Fruit fly (Drosophila melanogaster) whole organism: ENCODE results near the gene CG6610.

Source experiments
- CG8478 ChIP-seq: fragments of >200 bp; optimal IDR thresholded peaks from 2 replicates; lab custom pipeline; 2018; ENCODE audit warnings: inconsistent platforms
- Dll ChIP-seq: fragments of >200 bp; optimal IDR thresholded peaks from 2 replicates; lab custom pipeline; 2017
- pan ChIP-seq: fragments of >200 bp; optimal IDR thresholded peaks from 2 replicates; lab custom pipeline; 2017
- psq ChIP-seq: fragments of >200 bp; optimal IDR thresholded peaks from 2 replicates; lab custom pipeline; 2017
- usp ChIP-seq: fragments of >200 bp; optimal IDR thresholded peaks from 2 replicates; lab custom pipeline; 2017; ENCODE audit warnings: missing biosample characterization, missing genetic modification characterization, mixed read lengths

DNA sequence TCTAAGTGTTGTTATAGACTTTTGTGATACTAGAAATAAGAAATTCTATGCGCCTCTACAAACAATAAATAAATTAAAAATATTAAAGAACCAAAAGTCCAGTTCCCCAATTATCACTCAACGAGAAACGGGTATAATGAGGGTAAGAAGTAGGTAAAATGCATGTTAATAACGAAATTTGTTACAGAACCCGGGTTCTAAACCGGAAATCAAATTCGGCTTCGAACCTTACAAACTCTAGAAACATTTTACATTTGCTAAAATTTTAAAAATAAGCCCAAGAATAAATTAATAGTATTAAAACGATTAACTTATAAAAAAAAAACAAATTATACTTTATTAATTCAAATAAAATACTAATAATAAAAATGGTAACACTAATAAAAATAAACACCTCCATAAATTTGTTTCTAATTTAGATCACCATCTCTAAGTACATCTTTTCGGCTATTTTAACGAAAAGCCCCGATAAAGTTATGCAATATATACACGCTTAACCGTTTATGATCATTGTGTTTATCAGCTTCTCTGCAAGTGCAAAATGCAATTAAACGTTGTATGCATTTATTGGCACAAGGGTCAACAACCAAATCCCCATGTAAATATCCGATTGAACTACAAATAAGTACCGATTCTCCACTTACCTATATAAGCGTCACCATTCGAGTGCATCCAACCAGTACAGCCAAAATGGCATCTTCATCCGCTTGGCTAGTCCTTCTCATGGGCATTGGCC, 3.7 kb upstream of the CG6610 start, which contains the start of gene CG6602:
- TF ChIP-seq pan (lab: Kevin White, UChicago): no peak
- no peak for TF ChIP-seq CG8478 (lab: Kevin White, UChicago)
- no peak for TF ChIP-seq usp (GFP tag; lab: Kevin White, UChicago)
- no peak for TF ChIP-seq Dll (lab: Kevin White, UChicago)
- no peak for TF ChIP-seq psq (lab: Kevin White, UChicago)
